Fruit fly (Drosophila melanogaster): ENCODE data around the gene CG33784.

DNA sequence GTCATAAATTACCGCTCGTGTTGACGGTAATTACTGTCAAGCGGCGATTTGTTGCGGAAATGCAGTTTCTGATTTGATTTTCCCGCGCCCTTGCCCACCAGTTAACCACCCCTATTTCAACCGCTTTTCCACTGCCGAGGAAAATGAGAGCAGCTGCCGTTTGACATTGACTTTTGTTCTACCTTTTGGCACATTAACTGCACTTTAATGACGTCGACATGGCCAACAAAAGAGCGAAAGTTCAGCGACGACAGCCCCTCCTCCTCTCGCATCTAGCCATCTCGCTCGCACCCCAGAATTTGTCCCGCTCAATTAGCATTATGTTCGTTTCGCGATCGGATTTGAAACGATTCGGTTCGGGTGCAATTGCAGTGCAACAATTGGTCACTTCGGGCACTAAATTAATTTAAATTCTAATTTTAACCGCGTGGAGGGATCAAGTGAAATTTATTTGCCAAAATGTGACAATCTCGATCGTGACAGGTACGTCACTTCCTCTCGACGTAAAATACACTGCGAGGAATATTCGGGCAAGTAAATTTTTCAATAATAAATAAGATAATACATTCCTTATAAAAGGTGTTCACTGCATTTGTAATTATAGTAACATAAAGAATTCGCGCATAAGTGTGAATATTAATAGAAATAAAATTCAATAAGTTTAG is 43.6 kb downstream of the CG33784 start:
- TF ChIP-seq bab1 (GFP tag; optimal IDR thresholded peaks at IDR 0.05) (no peak), kay (GFP tag; ENCODE audit: borderline replicate concordance) (peak; percentile 91)
